Fruit fly (Drosophila melanogaster) whole organism, embryonic: ENCODE measurements around the gene CG5070.

Source experiments
- BEAF-32 ChIP-seq: fragments of 200-800 bp; sonication (Bioruptor generic); optimal IDR thresholded peaks from 3 replicates; lab custom pipeline; 2017; ENCODE audit warnings: missing biosample characterization, missing genetic modification characterization, mild to moderate bottlenecking, moderate library complexity, missing genetic modification reagents
- Blimp-1 ChIP-seq: fragments of 200-800 bp; sonication (Bioruptor generic); optimal IDR thresholded peaks from 3 replicates; lab custom pipeline; 2018; ENCODE audit warnings: missing biosample characterization, missing genetic modification characterization, mild to moderate bottlenecking, moderate library complexity, missing genetic modification reagents
- CG12299 ChIP-seq: fragments of 200-800 bp; sonication (Bioruptor generic); optimal IDR thresholded peaks from 2 replicates; lab custom pipeline; 2018; ENCODE audit warnings: missing biosample characterization, mild to moderate bottlenecking, missing genetic modification characterization
- CG13287 ChIP-seq: fragments of 200-800 bp; sonication (Bioruptor generic); IDR thresholded peaks from 2 replicates; pipeline ENCODE4 v1.3.6; 2022; ENCODE audit warnings: missing biosample characterization, missing genetic modification characterization; ENCODE audit not compliant: partially characterized antibody
- CG13624 ChIP-seq: fragments of 200-800 bp; sonication (Bioruptor generic); optimal IDR thresholded peaks from 2 replicates; lab custom pipeline; 2016; ENCODE audit warnings: missing biosample characterization, missing genetic modification characterization
- CG16813 ChIP-seq: fragments of 200-800 bp; sonication (Bioruptor generic); IDR thresholded peaks from 3 replicates; pipeline ENCODE4 v1.3.6; 2022; ENCODE audit warnings: missing biosample characterization, missing genetic modification characterization; ENCODE audit not compliant: partially characterized antibody
- CG16815 ChIP-seq: fragments of 200-800 bp; sonication (Bioruptor generic); optimal IDR thresholded peaks from 3 replicates; lab custom pipeline; 2017; ENCODE audit warnings: missing biosample characterization, mild to moderate bottlenecking, missing genetic modification characterization
- CG17359 ChIP-seq: fragments of 200-800 bp; sonication (Bioruptor generic); optimal IDR thresholded peaks from 3 replicates; lab custom pipeline; 2018; ENCODE audit warnings: missing biosample characterization, mild to moderate bottlenecking, missing genetic modification characterization, moderate library complexity
- CG2116 ChIP-seq: fragments of 200-800 bp; sonication (Bioruptor generic); optimal IDR thresholded peaks from 3 replicates; lab custom pipeline; 2018; ENCODE audit warnings: missing biosample characterization, mild to moderate bottlenecking, missing genetic modification characterization
- CG2129 ChIP-seq: fragments of 200-800 bp; sonication (Bioruptor generic); IDR thresholded peaks from 2 replicates; pipeline ENCODE4 v1.3.6; 2022; ENCODE audit warnings: missing biosample characterization, missing genetic modification characterization; ENCODE audit not compliant: partially characterized antibody
- CG30403 ChIP-seq: fragments of 200-800 bp; sonication (Bioruptor generic); optimal IDR thresholded peaks from 3 replicates; lab custom pipeline; 2016; ENCODE audit warnings: missing biosample characterization, missing genetic modification characterization
- CG30431 ChIP-seq: fragments of 200-800 bp; sonication (Bioruptor generic); optimal IDR thresholded peaks from 2 replicates; lab custom pipeline; 2017; ENCODE audit warnings: missing biosample characterization, missing genetic modification characterization
- CG31365 ChIP-seq: fragments of 200-800 bp; sonication (Bioruptor generic); optimal IDR thresholded peaks from 2 replicates; lab custom pipeline; 2018; ENCODE audit warnings: missing biosample characterization, mild to moderate bottlenecking, missing genetic modification characterization
- CG33557 ChIP-seq: fragments of 200-800 bp; sonication (Bioruptor generic); optimal IDR thresholded peaks from 2 replicates; lab custom pipeline; 2019; ENCODE audit warnings: missing biosample characterization, mild to moderate bottlenecking, missing genetic modification characterization, moderate library complexity
- CG7271 ChIP-seq: fragments of 200-800 bp; sonication (Bioruptor generic); optimal IDR thresholded peaks from 2 replicates; lab custom pipeline; 2018; ENCODE audit warnings: missing biosample characterization, mild to moderate bottlenecking, missing genetic modification characterization, moderate library complexity
- CG8478 ChIP-seq: fragments of >200 bp; optimal IDR thresholded peaks from 2 replicates; lab custom pipeline; 2018
- CG9437 ChIP-seq: fragments of 200-800 bp; sonication (Bioruptor generic); optimal IDR thresholded peaks from 2 replicates; lab custom pipeline; 2018; ENCODE audit warnings: missing biosample characterization, mild to moderate bottlenecking, missing genetic modification characterization
- CG9932 ChIP-seq: fragments of 200-800 bp; sonication (Bioruptor generic); IDR thresholded peaks from 2 replicates; pipeline ENCODE4 v1.3.6; 2022; ENCODE audit warnings: missing biosample characterization, missing genetic modification characterization
- Dll ChIP-seq: fragments of 200-800 bp; sonication (Bioruptor generic); IDR thresholded peaks from 4 replicates; pipeline ENCODE4 v1.3.6; 2022; ENCODE audit warnings: missing biosample characterization, missing genetic modification characterization; ENCODE audit not compliant: partially characterized antibody
- Doc3 ChIP-seq: fragments of 200-800 bp; sonication (Bioruptor generic); IDR thresholded peaks from 3 replicates; pipeline ENCODE4 v1.3.6; 2022; ENCODE audit warnings: missing biosample characterization, missing genetic modification characterization; ENCODE audit not compliant: partially characterized antibody
- Dref ChIP-seq: fragments of 200-800 bp; sonication (Bioruptor generic); IDR thresholded peaks from 2 replicates; pipeline ENCODE4 v1.3.6; 2022; ENCODE audit warnings: missing biosample characterization, missing genetic modification characterization
- E2f2 ChIP-seq: fragments of 200-800 bp; sonication (Bioruptor generic); IDR thresholded peaks from 2 replicates; pipeline ENCODE4 v1.3.6; 2022; ENCODE audit warnings: missing biosample characterization, missing genetic modification characterization
- Gug ChIP-seq: fragments of 200-800 bp; sonication (Bioruptor generic); IDR thresholded peaks from 4 replicates; pipeline ENCODE4 v1.3.6; 2022; ENCODE audit warnings: missing biosample characterization, missing genetic modification characterization
- HLH4C ChIP-seq: fragments of 200-800 bp; sonication (Bioruptor generic); IDR thresholded peaks from 3 replicates; pipeline ENCODE4 v1.3.6; 2022; ENCODE audit warnings: missing biosample characterization, missing genetic modification characterization; ENCODE audit not compliant: partially characterized antibody
- HLHmδ ChIP-seq: fragments of 200-800 bp; sonication (Bioruptor generic); optimal IDR thresholded peaks from 2 replicates; lab custom pipeline; 2018; ENCODE audit warnings: missing biosample characterization, mild to moderate bottlenecking, missing genetic modification characterization, moderate library complexity
- Jarid2 ChIP-seq: fragments of 200-800 bp; sonication (Bioruptor generic); optimal IDR thresholded peaks from 3 replicates; lab custom pipeline; 2017; ENCODE audit warnings: mild to moderate bottlenecking, missing biosample characterization, missing genetic modification reagents, missing genetic modification characterization
- MBD-R2 ChIP-seq: fragments of 200-800 bp; sonication (Bioruptor generic); IDR thresholded peaks from 2 replicates; pipeline ENCODE4 v1.3.6; 2022; ENCODE audit warnings: missing biosample characterization, missing genetic modification characterization
- MESR4 ChIP-seq: fragments of 200-800 bp; sonication (Bioruptor generic); optimal IDR thresholded peaks from 2 replicates; lab custom pipeline; 2018; ENCODE audit warnings: missing biosample characterization, mild to moderate bottlenecking, missing genetic modification characterization, moderate library complexity
- Opbp ChIP-seq: fragments of 200-800 bp; sonication (Bioruptor generic); IDR thresholded peaks from 3 replicates; pipeline ENCODE4 v1.3.6; 2022; ENCODE audit warnings: missing biosample characterization, missing genetic modification characterization; ENCODE audit not compliant: partially characterized antibody
- Scr ChIP-seq: fragments of 200-800 bp; sonication (Bioruptor generic); IDR thresholded peaks from 2 replicates; pipeline ENCODE4 v1.3.6; 2022; ENCODE audit warnings: missing biosample characterization, missing genetic modification characterization; ENCODE audit not compliant: partially characterized antibody
- Taf1 ChIP-seq: fragments of 200-800 bp; sonication (Bioruptor generic); IDR thresholded peaks from 2 replicates; pipeline ENCODE4 v1.3.6; 2022; ENCODE audit warnings: missing biosample characterization, missing genetic modification characterization
- amos ChIP-seq: fragments of 200-800 bp; sonication (Bioruptor generic); IDR thresholded peaks from 2 replicates; pipeline ENCODE4 v1.3.6; 2022; ENCODE audit warnings: missing biosample characterization, missing genetic modification characterization; ENCODE audit not compliant: partially characterized antibody
- bbx ChIP-seq: fragments of 200-800 bp; sonication (Bioruptor generic); IDR thresholded peaks from 2 replicates; pipeline ENCODE4 v1.3.6; 2022; ENCODE audit warnings: missing biosample characterization, missing genetic modification characterization; ENCODE audit not compliant: partially characterized antibody
- gem ChIP-seq: fragments of 200-800 bp; sonication (Bioruptor generic); optimal IDR thresholded peaks from 2 replicates; lab custom pipeline; 2019; ENCODE audit warnings: missing biosample characterization, mild to moderate bottlenecking, missing genetic modification characterization, moderate library complexity
- hbn ChIP-seq: fragments of 200-800 bp; sonication (Bioruptor generic); IDR thresholded peaks from 2 replicates; pipeline ENCODE4 v1.3.6; 2022; ENCODE audit warnings: missing biosample characterization, missing genetic modification characterization; ENCODE audit not compliant: partially characterized antibody
- her ChIP-seq: fragments of 200-800 bp; sonication (Bioruptor generic); optimal IDR thresholded peaks from 2 replicates; lab custom pipeline; 2016; ENCODE audit warnings: missing biosample characterization, missing genetic modification characterization
- lilli ChIP-seq: fragments of 200-800 bp; sonication (Bioruptor generic); optimal IDR thresholded peaks from 3 replicates; lab custom pipeline; 2016; ENCODE audit warnings: missing biosample characterization, missing genetic modification characterization
- nerfin-2 ChIP-seq: fragments of 200-800 bp; sonication (Bioruptor generic); IDR thresholded peaks from 2 replicates; pipeline ENCODE4 v1.3.6; 2022; ENCODE audit warnings: missing biosample characterization, missing genetic modification characterization; ENCODE audit not compliant: partially characterized antibody
- pan ChIP-seq, 4 experiments: fragments of >200 bp in 3 of 4; fragments of 200-800 bp in 1 of 4; sonication (Bioruptor generic) in 1 of 4; optimal IDR thresholded peaks in 3 of 4; IDR thresholded peaks in 1 of 4; 2 replicates each; pipeline versions ENCODE4 v1.3.6 to Lab custom; 2017 to 2022; ENCODE audit warnings: missing biosample characterization in 2 of 4, missing genetic modification characterization in 2 of 4, mixed read lengths in 1 of 4
- phol ChIP-seq: fragments of 200-800 bp; sonication (Bioruptor generic); optimal IDR thresholded peaks from 3 replicates; lab custom pipeline; 2018; ENCODE audit warnings: missing biosample characterization, mild to moderate bottlenecking, missing genetic modification characterization, moderate library complexity
- pzg ChIP-seq: fragments of 200-800 bp; sonication (Bioruptor generic); optimal IDR thresholded peaks from 3 replicates; lab custom pipeline; 2018; ENCODE audit warnings: missing biosample characterization, mild to moderate bottlenecking, missing genetic modification characterization, moderate library complexity
- sr ChIP-seq: fragments of 200-800 bp; sonication (Bioruptor generic); IDR thresholded peaks from 3 replicates; pipeline ENCODE4 v1.3.6; 2022; ENCODE audit warnings: missing biosample characterization, missing genetic modification characterization
- tna ChIP-seq: fragments of 200-800 bp; sonication (Bioruptor generic); IDR thresholded peaks from 2 replicates; pipeline ENCODE4 v1.3.6; 2022; ENCODE audit warnings: missing biosample characterization, missing genetic modification characterization; ENCODE audit not compliant: partially characterized antibody

CG5070 gene

DNA sequence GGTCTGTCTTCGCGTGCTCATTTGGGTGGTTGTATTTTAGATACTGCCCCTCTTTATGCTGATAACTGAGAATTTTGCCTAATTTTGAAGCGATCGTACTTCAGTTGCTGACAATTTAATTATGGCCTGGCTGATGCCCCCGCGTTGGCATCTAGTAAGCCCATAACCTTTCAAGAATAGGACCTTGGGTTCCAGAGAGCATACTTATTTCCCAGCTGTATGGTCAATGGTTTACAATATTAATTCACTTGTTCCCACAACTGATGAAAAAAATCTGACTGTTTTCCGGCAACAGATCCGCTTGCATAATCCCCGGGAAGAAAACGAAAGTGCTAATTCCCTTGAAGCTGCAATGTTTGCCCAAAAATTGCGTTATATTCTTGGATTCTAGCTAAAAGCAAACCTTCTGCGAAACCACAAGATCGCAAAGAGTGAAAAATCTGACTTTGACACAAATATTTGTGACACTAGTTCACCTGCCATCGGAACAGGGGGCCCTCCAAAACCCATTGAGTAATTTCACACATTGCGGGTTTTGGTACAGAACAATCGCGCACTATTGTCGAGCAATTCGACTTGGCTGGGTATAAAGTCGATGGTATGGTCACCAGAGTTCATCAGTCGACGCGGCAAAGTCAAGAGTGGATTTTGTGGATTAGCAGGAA, at the start of gene CG5070, which contains the start of gene TTLL1A:
TSS of gene CG5070 (plus strand) at position 615 of the 665 bp plus-strand sequence.
TSS of gene TTLL1A (minus strand) at position 101 of the 665 bp plus-strand sequence.
- TF ChIP-seq CG30431 (GFP tag; lab: Kevin White, UChicago) (no peak), CG12299 (tag; lab: Kevin White, UChicago) (no peak)

DNA sequence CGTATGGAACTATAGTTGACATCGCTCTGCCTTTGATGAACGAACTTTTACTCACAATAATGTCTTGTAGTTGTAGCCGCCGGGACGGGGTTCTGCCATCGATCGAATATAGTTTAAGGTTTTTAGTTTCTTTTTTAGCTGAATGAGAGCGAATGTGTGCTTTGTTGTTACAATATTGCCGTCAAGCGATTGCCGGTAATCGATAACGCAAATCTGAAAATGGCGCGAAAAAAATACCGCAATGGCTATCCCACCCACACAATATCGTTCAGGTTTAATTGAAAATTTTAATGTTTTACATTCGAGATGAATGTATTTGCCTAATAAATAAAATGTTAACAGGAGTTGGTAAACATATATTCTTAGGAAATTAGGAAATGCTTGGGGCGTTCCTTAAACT, 43.8 kb upstream of the CG5070 start, which contains the start of gene xmas:
TSS of gene xmas (minus strand) at position 191 of the 400 bp plus-strand sequence.
- no peak for TF ChIP-seq her (GFP tag; lab: Kevin White, UChicago)
- TF ChIP-seq amos (GFP tag; lab: Robert Waterston, UW) = peak; percentile 23; the same call in 1 of the 2 replicates
- TF ChIP-seq Opbp (GFP tag; lab: Robert Waterston, UW) = 0 out of 3 replicates have a peak, but pooled peaks have one; percentile 20
- TF ChIP-seq Dref (GFP tag; lab: Robert Waterston, UW) = peak; percentile 62
- peak; percentile 36 for TF ChIP-seq BEAF-32 (GFP tag; lab: Kevin White, UChicago)
- peak; percentile 7 for TF ChIP-seq CG13287 (GFP tag; lab: Robert Waterston, UW)
- peak; percentile 49; the same call in 1 of the 2 replicates for TF ChIP-seq MBD-R2 (GFP tag; lab: Robert Waterston, UW)
- peak; percentile 25 for TF ChIP-seq hbn
- peak; percentile 46; the same call in 1 of the 2 replicates for TF ChIP-seq bbx
- TF ChIP-seq phol = peak; percentile 63
- peak; percentile 22 for TF ChIP-seq MESR4
- 0 out of 3 replicates have a peak, but pooled peaks have one; percentile 15 for TF ChIP-seq Doc3
- TF ChIP-seq nerfin-2 (GFP tag; lab: Robert Waterston, UW) = 0 out of 2 replicates have a peak, but pooled peaks have one; percentile 15
- no peak for TF ChIP-seq Taf1
- no peak for TF ChIP-seq CG30403 (GFP tag; lab: Kevin White, UChicago)
- TF ChIP-seq gem = no peak
- peak; percentile 68; the same call in 2 of the 3 replicates for TF ChIP-seq sr
- peak; percentile 27 for TF ChIP-seq pzg (GFP tag; lab: Kevin White, UChicago)
- TF ChIP-seq lilli (GFP tag; lab: Kevin White, UChicago) = no peak
- TF ChIP-seq, all 482 proteins: peak for 14

DNA sequence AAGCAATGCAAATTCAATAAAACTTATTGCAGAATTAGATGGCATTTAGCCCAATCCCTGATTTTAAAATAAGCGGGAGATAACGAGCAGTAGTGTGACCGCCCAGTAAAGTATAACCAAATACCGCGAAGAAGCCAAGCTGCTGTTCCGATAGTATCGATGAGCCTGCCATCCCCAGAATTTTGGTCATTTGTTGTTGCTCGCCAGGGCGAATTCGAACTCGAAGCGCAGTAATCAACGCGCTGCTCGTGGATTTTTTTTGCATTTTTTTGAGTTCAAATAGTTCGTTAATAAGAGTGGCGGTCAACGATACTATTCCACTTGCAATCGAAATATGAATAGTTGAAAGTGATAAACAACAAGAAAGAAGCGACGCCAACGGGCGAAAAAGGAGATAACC, 43.1 kb upstream of the CG5070 start, which contains the start of gene baz:
TSS of gene baz (plus strand) at position 188 of the 400 bp plus-strand sequence.
- TF ChIP-seq Blimp-1 (GFP tag; lab: Kevin White, UChicago) = no peak
- peak; percentile 17 for TF ChIP-seq HLHmδ
- peak; percentile 77 for TF ChIP-seq HLH4C (GFP tag; lab: Robert Waterston, UW)
- peak; percentile 5 for TF ChIP-seq her (GFP tag; lab: Kevin White, UChicago)
- TF ChIP-seq CG7271 (tag; lab: Kevin White, UChicago) = no peak
- peak; percentile 53 for TF ChIP-seq Jarid2 (GFP tag; lab: Kevin White, UChicago)
- no peak for TF ChIP-seq CG8478 (lab: Kevin White, UChicago)
- no peak for TF ChIP-seq pan (optimal IDR thresholded peaks at IDR 0.05; lab: Kevin White, UChicago)
- TF ChIP-seq pan (GFP tag; optimal IDR thresholded peaks at IDR 0.05 in 1 of 2, IDR thresholded peaks at IDR 0.05 in 1 of 2) = peak in 1 of 2 experiments; percentile 19
- no peak for TF ChIP-seq CG31365
- TF ChIP-seq Dll (GFP tag; lab: Robert Waterston, UW) = peak; percentile 81
- TF ChIP-seq CG16815 (GFP tag; lab: Kevin White, UChicago) = no peak
- peak; percentile 95 for TF ChIP-seq E2f2 (GFP tag; lab: Robert Waterston, UW)
- TF ChIP-seq CG9932 (GFP tag; lab: Robert Waterston, UW) = peak; percentile 35; the same call in 1 of the 2 replicates
- TF ChIP-seq CG13624 (GFP tag; lab: Kevin White, UChicago) = peak; percentile 43
- TF ChIP-seq CG33557 (GFP tag; lab: Kevin White, UChicago) = no peak
- peak; percentile 81 for TF ChIP-seq tna (GFP tag; lab: Robert Waterston, UW)
- TF ChIP-seq nerfin-2 (GFP tag; lab: Robert Waterston, UW) = peak; percentile 62; the same call in 1 of the 2 replicates
- TF ChIP-seq CG17359 = peak; percentile 1
- TF ChIP-seq Gug (GFP tag; lab: Robert Waterston, UW) = no peak
- TF ChIP-seq CG2116 (GFP tag; lab: Kevin White, UChicago) = peak; percentile 30
- TF ChIP-seq Scr (GFP tag; lab: Robert Waterston, UW) = peak; percentile 85
- TF ChIP-seq CG16813 = peak; percentile 85
- TF ChIP-seq CG2129 (GFP tag; lab: Robert Waterston, UW) = peak; percentile 58
- no peak for TF ChIP-seq CG9437 (GFP tag; lab: Kevin White, UChicago)
